Worm (Caenorhabditis elegans) whole organism, L4 larva: Measurements from ENCODE around the gene T20D4.3.

Source experiments
- D1046.2 ChIP-seq: fragments of 200-800 bp; sonication (Bioruptor generic); IDR thresholded peaks from 2 replicates; pipeline ENCODE4 v1.3.6; 2022; ENCODE audit warnings: missing genetic modification characterization, missing compliant biosample characterization
- F26F4.8 ChIP-seq: fragments of 200-800 bp; sonication (Bioruptor generic); conservative IDR thresholded peaks from 2 replicates; pipeline ENCODE4 v1.3.6; 2022; ENCODE audit warnings: missing genetic modification characterization, missing compliant biosample characterization
- R02D3.7 ChIP-seq: fragments of 150-350 bp; sonication (generic microtip); optimal IDR thresholded peaks from 3 replicates; lab custom pipeline; 2014; ENCODE audit warnings: missing biosample characterization, missing genetic modification characterization
- T26A8.4 ChIP-seq: fragments of 200-800 bp; sonication (Bioruptor generic); IDR thresholded peaks from 2 replicates; pipeline ENCODE4 v1.3.6; 2022; ENCODE audit warnings: missing genetic modification characterization, missing compliant biosample characterization
- Y75B8A.6 ChIP-seq: fragments of 200-800 bp; sonication (Bioruptor generic); IDR thresholded peaks from 2 replicates; pipeline ENCODE4 v1.3.6; 2022; ENCODE audit warnings: missing genetic modification reagents, missing genetic modification characterization, missing compliant biosample characterization
- ceh-20 ChIP-seq: fragments of 200-800 bp; sonication (Bioruptor generic); IDR thresholded peaks from 2 replicates; pipeline ENCODE4 v1.3.6; 2022; ENCODE audit warnings: missing genetic modification reagents, missing genetic modification characterization, missing compliant biosample characterization
- ceh-62 ChIP-seq: sonication (generic microtip); optimal IDR thresholded peaks from 2 replicates; lab custom pipeline; 2017; ENCODE audit warnings: missing biosample characterization, missing genetic modification characterization
- cey-2 ChIP-seq: sonication (generic microtip); optimal IDR thresholded peaks from 3 replicates; lab custom pipeline; 2017; ENCODE audit warnings: missing genetic modification characterization, mild to moderate bottlenecking, missing compliant biosample characterization, antibody characterized with exemption, borderline replicate concordance; ENCODE audit not compliant: insufficient read depth
- daf-16 ChIP-seq, 3 experiments: sonication (generic microtip); optimal IDR thresholded peaks; 2 replicates each; lab custom pipeline; 2016 to 2017; ENCODE audit warnings: missing genetic modification characterization in 3 of 3, missing genetic modification reagents in 3 of 3, mild to moderate bottlenecking in 2 of 3, missing compliant biosample characterization in 2 of 3, missing biosample characterization in 1 of 3, moderate library complexity in 1 of 3
- dmd-6 ChIP-seq: fragments of 200-800 bp; sonication (Bioruptor generic); IDR thresholded peaks from 2 replicates; pipeline ENCODE4 v1.3.6; 2022; ENCODE audit warnings: missing genetic modification reagents, missing genetic modification characterization, missing compliant biosample characterization
- dmd-9 ChIP-seq: fragments of 200-800 bp; sonication (Bioruptor generic); IDR thresholded peaks from 2 replicates; pipeline ENCODE4 v1.3.6; 2022; ENCODE audit warnings: missing genetic modification reagents, missing genetic modification characterization, missing compliant biosample characterization
- dpl-1 ChIP-seq: fragments of 150-350 bp; optimal IDR thresholded peaks from 2 replicates; lab custom pipeline; 2014; ENCODE audit warnings: missing biosample characterization, missing genetic modification reagents, missing genetic modification characterization
- duxl-1 ChIP-seq: sonication (generic microtip); optimal IDR thresholded peaks from 2 replicates; lab custom pipeline; 2016; ENCODE audit warnings: mild to moderate bottlenecking, missing genetic modification characterization, moderate library complexity, missing compliant biosample characterization; ENCODE audit not compliant: poor library complexity
- egl-43 ChIP-seq: fragments of 200-800 bp; sonication (Bioruptor generic); IDR thresholded peaks from 2 replicates; pipeline ENCODE4 v1.3.6; 2022; ENCODE audit warnings: missing genetic modification reagents, missing genetic modification characterization, missing compliant biosample characterization
- fkh-10 ChIP-seq: fragments of 150-350 bp; optimal IDR thresholded peaks from 2 replicates; lab custom pipeline; 2014; ENCODE audit warnings: missing biosample characterization, missing genetic modification reagents, missing genetic modification characterization
- gei-8 ChIP-seq: fragments of 200-800 bp; sonication (Bioruptor generic); optimal IDR thresholded peaks from 2 replicates; lab custom pipeline; 2018; ENCODE audit warnings: mild to moderate bottlenecking, missing genetic modification characterization, missing compliant biosample characterization
- hlh-11 ChIP-seq: fragments of 200-800 bp; sonication (Bioruptor generic); optimal IDR thresholded peaks from 2 replicates; lab custom pipeline; 2018; ENCODE audit warnings: mild to moderate bottlenecking, missing genetic modification characterization, missing compliant biosample characterization
- lin-15B ChIP-seq: fragments of 150-350 bp; sonication (generic microtip); optimal IDR thresholded peaks from 3 replicates; lab custom pipeline; 2014; ENCODE audit warnings: missing biosample characterization, missing genetic modification characterization
- madf-9 ChIP-seq: fragments of 200-800 bp; sonication (Bioruptor generic); conservative IDR thresholded peaks from 2 replicates; pipeline ENCODE4 v1.3.6; 2022; ENCODE audit warnings: missing genetic modification reagents, missing genetic modification characterization, missing compliant biosample characterization
- mdl-1 ChIP-seq, 2 experiments: fragments of 150-350 bp in 1 of 2; sonication (generic microtip) in 1 of 2; optimal IDR thresholded peaks; 2 replicates each; lab custom pipeline; 2014 to 2017; ENCODE audit warnings: missing biosample characterization in 2 of 2, missing genetic modification characterization in 2 of 2
- mep-1 ChIP-seq: fragments of 150-350 bp; sonication (generic microtip); optimal IDR thresholded peaks from 3 replicates; lab custom pipeline; 2014; ENCODE audit warnings: missing biosample characterization, missing genetic modification characterization
- mes-2 ChIP-seq: sonication (generic microtip); optimal IDR thresholded peaks from 2 replicates; lab custom pipeline; 2016; ENCODE audit warnings: missing genotype, mild to moderate bottlenecking, missing genetic modification characterization, missing compliant biosample characterization; ENCODE audit not compliant: poor library complexity, severe bottlenecking
- nhr-10 ChIP-seq: fragments of 150-350 bp; optimal IDR thresholded peaks from 2 replicates; lab custom pipeline; 2014; ENCODE audit warnings: missing biosample characterization, missing genetic modification characterization
- nhr-11 ChIP-seq: fragments of 150-350 bp; optimal IDR thresholded peaks from 2 replicates; lab custom pipeline; 2014; ENCODE audit warnings: missing biosample characterization, missing genetic modification characterization
- nhr-25 ChIP-seq: sonication (generic microtip); optimal IDR thresholded peaks from 2 replicates; lab custom pipeline; 2017; ENCODE audit warnings: missing genetic modification characterization, mild to moderate bottlenecking, missing compliant biosample characterization, antibody characterized with exemption, moderate library complexity, borderline replicate concordance; ENCODE audit not compliant: insufficient read depth
- nhr-28 ChIP-seq: fragments of 150-350 bp; optimal IDR thresholded peaks from 2 replicates; lab custom pipeline; 2014; ENCODE audit warnings: missing biosample characterization, missing genetic modification characterization
- nhr-41 ChIP-seq: fragments of 200-800 bp; sonication (Bioruptor generic); IDR thresholded peaks from 2 replicates; pipeline ENCODE4 v1.3.6; 2022; ENCODE audit warnings: missing genetic modification reagents, missing genetic modification characterization, missing compliant biosample characterization
- nhr-76 ChIP-seq: fragments of 150-350 bp; optimal IDR thresholded peaks from 2 replicates; lab custom pipeline; 2014; ENCODE audit warnings: missing biosample characterization, missing genetic modification characterization
- rbr-2 ChIP-seq: sonication (generic microtip); optimal IDR thresholded peaks from 2 replicates; lab custom pipeline; 2016; ENCODE audit warnings: missing genotype, missing genetic modification characterization, missing compliant biosample characterization
- set-16 ChIP-seq: fragments of 200-800 bp; sonication (Bioruptor generic); IDR thresholded peaks from 2 replicates; pipeline ENCODE4 v1.3.6; 2022; ENCODE audit warnings: missing genetic modification reagents, missing genetic modification characterization, missing compliant biosample characterization
- tra-1 ChIP-seq: fragments of 200-800 bp; sonication (Bioruptor generic); IDR thresholded peaks from 2 replicates; pipeline ENCODE4 v1.3.6; 2022; ENCODE audit warnings: missing genetic modification reagents, missing genetic modification characterization, missing compliant biosample characterization
- unc-39 ChIP-seq: sonication (generic microtip); optimal IDR thresholded peaks from 2 replicates; lab custom pipeline; 2017; ENCODE audit warnings: missing biosample characterization, missing genetic modification characterization
- unc-62 ChIP-seq, 3 experiments: fragments of 150-350 bp in 1 of 3; sonication (generic microtip); optimal IDR thresholded peaks in 2 of 3; peaks in 1 of 3; 1 replicate in 1 of 3; 2 replicates in 2 of 3; lab custom pipeline; 2014 to 2017; ENCODE audit warnings: missing biosample characterization in 3 of 3, missing genetic modification characterization in 3 of 3, missing genetic modification reagents in 3 of 3, missing genotype in 1 of 3
- zfp-3 ChIP-seq: fragments of 200-800 bp; sonication (Bioruptor generic); conservative IDR thresholded peaks from 2 replicates; pipeline ENCODE4 v1.3.6; 2022; ENCODE audit warnings: missing genetic modification reagents, missing genetic modification characterization, missing compliant biosample characterization

The T20D4.3 gene

ce11 chrV:3391005-3391404 lies 27.0 kb upstream of the T20D4.3 start (continued):
- TF ChIP-seq zfp-3 (GFP tag; lab: Robert Waterston, UW) (no peak), madf-9 (GFP tag; lab: Robert Waterston, UW) (0 out of 2 replicates have a peak, but pooled peaks have one; percentile 30), R02D3.7 (tag; lab: Kevin White, UChicago) (no peak), Y75B8A.6 (no peak), nhr-28 (tag; lab: Kevin White, UChicago) (peak; percentile 94), T26A8.4 (GFP tag; lab: Robert Waterston, UW) (peak; percentile 44; the same call in 1 of the 2 replicates), mdl-1 (tag; optimal IDR thresholded peaks at IDR 0.05; lab: Kevin White, UChicago) (peak; percentile 43 to 80), tra-1 (GFP tag; lab: Robert Waterston, UW) (0 out of 2 replicates have a peak, but pooled peaks have one; percentile 31), ceh-62 (tag; lab: Kevin White, UChicago) (no peak), nhr-11 (tag; lab: Kevin White, UChicago) (peak; percentile 83), cey-2 (tag; lab: Kevin White, UChicago) (peak; percentile 18), nhr-76 (peak; percentile 62), ceh-20 (GFP tag; lab: Robert Waterston, UW) (peak; percentile 49; the same call in 1 of the 2 replicates), mep-1 (tag; lab: Kevin White, UChicago) (peak; percentile 85), duxl-1 (peak; percentile 78), daf-16 (GFP tag; optimal IDR thresholded peaks at IDR 0.05; lab: Kevin White, UChicago) (peak in 1 of 2 experiments; percentile 43), daf-16 (tag; optimal IDR thresholded peaks at IDR 0.05; lab: Kevin White, UChicago) (no peak), mes-2 (tag; lab: Kevin White, UChicago) (peak; percentile 75), rbr-2 (tag; lab: Kevin White, UChicago) (peak; percentile 71), nhr-10 (tag; lab: Kevin White, UChicago) (peak; percentile 12), unc-39 (no peak), dpl-1 (peak; percentile 69), gei-8 (GFP tag; lab: Kevin White, UChicago) (no peak)

- TF ChIP-seq dmd-9 (GFP tag; lab: Robert Waterston, UW) (no peak), lin-15B (tag; lab: Kevin White, UChicago) (no peak), egl-43 (GFP tag; lab: Robert Waterston, UW) (0 out of 2 replicates have a peak, but pooled peaks have one; percentile 4), set-16 (GFP tag; lab: Robert Waterston, UW) (peak; percentile 72), nhr-25 (tag; lab: Kevin White, UChicago) (no peak), F26F4.8 (no peak), D1046.2 (GFP tag; lab: Robert Waterston, UW) (no peak), gei-8 (GFP tag; lab: Kevin White, UChicago) (no peak), nhr-41 (GFP tag; lab: Robert Waterston, UW) (no peak), fkh-10 (GFP tag; lab: Kevin White, UChicago) (no peak), unc-62 (GFP tag; optimal IDR thresholded peaks at IDR 0.05 in 1 of 2; lab: Kevin White, UChicago) (no peak), unc-62 (tag; optimal IDR thresholded peaks at IDR 0.05; lab: Kevin White, UChicago) (no peak)
These were observed 24.0 kb upstream of the T20D4.3 start for ce11 chrV:3394065-3394464.

- TF ChIP-seq set-16 (GFP tag; lab: Robert Waterston, UW) (peak; percentile 60; the same call in 1 of the 2 replicates), hlh-11 (tag; lab: Kevin White, UChicago) (peak; percentile 19), dmd-6 (GFP tag; lab: Robert Waterston, UW) (peak; percentile 15; the same call in 1 of the 2 replicates), madf-9 (GFP tag; lab: Robert Waterston, UW) (no peak)
These were observed 23.3 kb upstream of the T20D4.3 start, which contains the start of gene T20D4.15 for ce11 chrV:3394694-3395240. Gene T20D4.15 (minus strand): TSS chrV:3394744.
